Fruit fly (Drosophila melanogaster) whole organism, embryonic: ENCODE data around the gene Pcif1.
A peak's percentile ranks its signal among the peaks of the same experiment; 100 is the strongest.

Experiments
- Abd-B ChIP-seq: fragments of 200-800 bp; sonication (Bioruptor generic); optimal IDR thresholded peaks from 2 replicates; lab custom pipeline; 2018; ENCODE audit warnings: missing biosample characterization, mild to moderate bottlenecking, missing genetic modification characterization, moderate library complexity
- Bdp1 ChIP-seq: fragments of 200-800 bp; sonication (Bioruptor generic); optimal IDR thresholded peaks from 3 replicates; lab custom pipeline; 2016; ENCODE audit warnings: missing biosample characterization, missing genetic modification characterization
- CG11560 ChIP-seq: fragments of 200-800 bp; sonication (Bioruptor generic); IDR thresholded peaks from 3 replicates; pipeline ENCODE4 v1.3.6; 2022; ENCODE audit warnings: missing biosample characterization, missing genetic modification characterization
- CG1233 ChIP-seq: fragments of 200-800 bp; sonication (Bioruptor generic); optimal IDR thresholded peaks from 4 replicates; lab custom pipeline; 2018; ENCODE audit warnings: missing biosample characterization, mild to moderate bottlenecking, missing genetic modification characterization
- CG12769 ChIP-seq: fragments of 200-800 bp; sonication (Bioruptor generic); optimal IDR thresholded peaks from 2 replicates; lab custom pipeline; 2019; ENCODE audit warnings: missing biosample characterization, mild to moderate bottlenecking, missing genetic modification characterization, moderate library complexity
- CG13424 ChIP-seq: fragments of 200-800 bp; sonication (Bioruptor generic); optimal IDR thresholded peaks from 2 replicates; lab custom pipeline; 2019; ENCODE audit warnings: missing biosample characterization, mild to moderate bottlenecking, missing genetic modification characterization, moderate library complexity
- CG13775 ChIP-seq: fragments of 200-800 bp; sonication (Bioruptor generic); optimal IDR thresholded peaks from 3 replicates; lab custom pipeline; 2017; ENCODE audit warnings: missing biosample characterization, mild to moderate bottlenecking, missing genetic modification characterization
- CG13894 ChIP-seq: fragments of 200-800 bp; sonication (Bioruptor generic); optimal IDR thresholded peaks from 3 replicates; lab custom pipeline; 2018; ENCODE audit warnings: missing biosample characterization, mild to moderate bottlenecking, missing genetic modification characterization, moderate library complexity
- CG14710 ChIP-seq: fragments of 200-800 bp; sonication (Bioruptor generic); optimal IDR thresholded peaks from 3 replicates; lab custom pipeline; 2019; ENCODE audit warnings: missing biosample characterization, mild to moderate bottlenecking, missing genetic modification characterization, moderate library complexity
- CG15073 ChIP-seq: fragments of 200-800 bp; sonication (Bioruptor generic); optimal IDR thresholded peaks from 2 replicates; lab custom pipeline; 2016; ENCODE audit warnings: missing biosample characterization, missing genetic modification characterization
- CG15696 ChIP-seq: fragments of 200-800 bp; sonication (Bioruptor generic); optimal IDR thresholded peaks from 2 replicates; lab custom pipeline; 2019; ENCODE audit warnings: missing biosample characterization, mild to moderate bottlenecking, missing genetic modification characterization, moderate library complexity
- CG17359 ChIP-seq: fragments of 200-800 bp; sonication (Bioruptor generic); optimal IDR thresholded peaks from 3 replicates; lab custom pipeline; 2018; ENCODE audit warnings: missing biosample characterization, mild to moderate bottlenecking, missing genetic modification characterization, moderate library complexity
- CG17385 ChIP-seq: fragments of 200-800 bp; sonication (Bioruptor generic); optimal IDR thresholded peaks from 3 replicates; lab custom pipeline; 2018; ENCODE audit warnings: missing biosample characterization, mild to moderate bottlenecking, missing genetic modification characterization
- CG17829 ChIP-seq: fragments of 200-800 bp; optimal IDR thresholded peaks from 2 replicates; lab custom pipeline; 2019; ENCODE audit warnings: missing biosample characterization, mild to moderate bottlenecking, missing genetic modification characterization, moderate library complexity
- CG34224 ChIP-seq: fragments of 200-800 bp; sonication (Bioruptor generic); IDR thresholded peaks from 3 replicates; pipeline ENCODE4 v1.3.6; 2022; ENCODE audit warnings: missing biosample characterization, missing genetic modification characterization; ENCODE audit not compliant: partially characterized antibody
- CG6689 ChIP-seq: fragments of 200-800 bp; sonication (Bioruptor generic); IDR thresholded peaks from 2 replicates; pipeline ENCODE4 v1.3.6; 2022; ENCODE audit warnings: missing biosample characterization, missing genetic modification characterization
- CG7357 ChIP-seq: fragments of 200-800 bp; sonication (Bioruptor generic); IDR thresholded peaks from 3 replicates; pipeline ENCODE4 v1.3.6; 2022; ENCODE audit warnings: missing biosample characterization, missing genetic modification characterization
- CG7556 ChIP-seq: fragments of 200-800 bp; sonication (Bioruptor generic); optimal IDR thresholded peaks from 2 replicates; lab custom pipeline; 2017; ENCODE audit warnings: missing biosample characterization, mild to moderate bottlenecking, missing genetic modification characterization
- CG7839 ChIP-seq: fragments of 200-800 bp; sonication (Bioruptor generic); optimal IDR thresholded peaks from 3 replicates; lab custom pipeline; 2018; ENCODE audit warnings: missing biosample characterization, mild to moderate bottlenecking, missing genetic modification characterization, moderate library complexity
- CG7928 ChIP-seq: fragments of 200-800 bp; sonication (Bioruptor generic); optimal IDR thresholded peaks from 2 replicates; lab custom pipeline; 2017; ENCODE audit warnings: missing biosample characterization, mild to moderate bottlenecking, missing genetic modification characterization
- Gug ChIP-seq: fragments of 200-800 bp; sonication (Bioruptor generic); IDR thresholded peaks from 4 replicates; pipeline ENCODE4 v1.3.6; 2022; ENCODE audit warnings: missing biosample characterization, missing genetic modification characterization
- MTF-1 ChIP-seq: fragments of 200-800 bp; sonication (Bioruptor generic); optimal IDR thresholded peaks from 2 replicates; lab custom pipeline; 2018; ENCODE audit warnings: missing biosample characterization, mild to moderate bottlenecking, missing genetic modification characterization, borderline replicate concordance
- Neu2 ChIP-seq: fragments of 200-800 bp; sonication (Bioruptor generic); optimal IDR thresholded peaks from 3 replicates; lab custom pipeline; 2016; ENCODE audit warnings: missing biosample characterization, missing genetic modification characterization, borderline replicate concordance
- Side ChIP-seq: fragments of 200-800 bp; sonication (Bioruptor generic); optimal IDR thresholded peaks from 2 replicates; lab custom pipeline; 2016; ENCODE audit warnings: missing biosample characterization, missing genetic modification characterization
- Sox102F ChIP-seq: fragments of 200-800 bp; sonication (Bioruptor generic); optimal IDR thresholded peaks from 2 replicates; lab custom pipeline; 2018; ENCODE audit warnings: missing biosample characterization, mild to moderate bottlenecking, missing genetic modification characterization, moderate library complexity
- Xrp1 ChIP-seq: fragments of 200-800 bp; sonication (Bioruptor generic); IDR thresholded peaks from 2 replicates; pipeline ENCODE4 v1.3.6; 2022; ENCODE audit warnings: missing biosample characterization, missing genetic modification characterization
- al ChIP-seq: fragments of 200-800 bp; sonication (Bioruptor generic); IDR thresholded peaks from 2 replicates; pipeline ENCODE4 v1.3.6; 2022; ENCODE audit warnings: missing biosample characterization, missing genetic modification characterization
- bbx ChIP-seq: fragments of 200-800 bp; sonication (Bioruptor generic); IDR thresholded peaks from 2 replicates; pipeline ENCODE4 v1.3.6; 2022; ENCODE audit warnings: missing biosample characterization, missing genetic modification characterization; ENCODE audit not compliant: partially characterized antibody
- bigmax ChIP-seq: fragments of 200-800 bp; sonication (Bioruptor generic); optimal IDR thresholded peaks from 2 replicates; lab custom pipeline; 2018; ENCODE audit warnings: missing biosample characterization, mild to moderate bottlenecking, missing genetic modification characterization
- gcm2 ChIP-seq: fragments of 200-800 bp; sonication (Bioruptor generic); optimal IDR thresholded peaks from 2 replicates; lab custom pipeline; 2016; ENCODE audit warnings: missing biosample characterization, missing genetic modification characterization
- hb ChIP-seq: fragments of 200-800 bp; sonication (Bioruptor generic); IDR thresholded peaks from 3 replicates; pipeline ENCODE4 v1.3.6; 2022; ENCODE audit warnings: missing biosample characterization, missing genetic modification characterization; ENCODE audit not compliant: partially characterized antibody
- jigr1 ChIP-seq: fragments of 200-800 bp; sonication (Bioruptor generic); IDR thresholded peaks from 3 replicates; pipeline ENCODE4 v1.3.6; 2022; ENCODE audit warnings: missing biosample characterization, missing genetic modification characterization
- lmd ChIP-seq: fragments of 200-800 bp; sonication (Bioruptor generic); IDR thresholded peaks from 2 replicates; pipeline ENCODE4 v1.3.6; 2022; ENCODE audit warnings: missing biosample characterization, missing genetic modification characterization
- nerfin-1 ChIP-seq: fragments of 200-800 bp; sonication (Bioruptor generic); optimal IDR thresholded peaks from 3 replicates; lab custom pipeline; 2019; ENCODE audit warnings: missing biosample characterization, mild to moderate bottlenecking, missing genetic modification characterization, moderate library complexity
- phol ChIP-seq: fragments of 200-800 bp; sonication (Bioruptor generic); optimal IDR thresholded peaks from 3 replicates; lab custom pipeline; 2018; ENCODE audit warnings: missing biosample characterization, mild to moderate bottlenecking, missing genetic modification characterization, moderate library complexity
- psq ChIP-seq: fragments of 200-800 bp; sonication (Bioruptor generic); optimal IDR thresholded peaks from 2 replicates; lab custom pipeline; 2017; ENCODE audit warnings: missing biosample characterization, missing genetic modification characterization
- sc ChIP-seq, 3 experiments: fragments of >200 bp in 2 of 3; fragments of 200-800 bp in 1 of 3; sonication (Bioruptor generic) in 1 of 3; optimal IDR thresholded peaks; 2 replicates in 2 of 3; 3 replicates in 1 of 3; lab custom pipeline; 2017; ENCODE audit warnings: mild to moderate bottlenecking in 1 of 3, missing biosample characterization in 1 of 3, missing genetic modification characterization in 1 of 3, missing genetic modification reagents in 1 of 3
- scrt ChIP-seq: fragments of 200-800 bp; sonication (Bioruptor generic); optimal IDR thresholded peaks from 2 replicates; lab custom pipeline; 2018; ENCODE audit warnings: missing biosample characterization, mild to moderate bottlenecking, missing genetic modification characterization, moderate library complexity
- trem ChIP-seq: fragments of 200-800 bp; optimal IDR thresholded peaks from 3 replicates; lab custom pipeline; 2019; ENCODE audit warnings: missing biosample characterization, mild to moderate bottlenecking, missing genetic modification characterization, moderate library complexity
- tx ChIP-seq: fragments of 200-800 bp; sonication (Bioruptor generic); optimal IDR thresholded peaks from 2 replicates; lab custom pipeline; 2016; ENCODE audit warnings: missing biosample characterization, missing genetic modification characterization
- vnd ChIP-seq: fragments of 200-800 bp; sonication (Bioruptor generic); IDR thresholded peaks from 3 replicates; pipeline ENCODE4 v1.3.6; 2022; ENCODE audit warnings: missing biosample characterization, missing genetic modification characterization; ENCODE audit not compliant: partially characterized antibody
- z ChIP-seq: fragments of 200-800 bp; sonication (Bioruptor generic); IDR thresholded peaks from 3 replicates; pipeline ENCODE4 v1.3.6; 2022; ENCODE audit warnings: missing biosample characterization, missing genetic modification characterization

The Pcif1 gene

dm6 chr3L:20747299-20747925 lies 38.6 kb downstream of the Pcif1 start (continued):
- no peak for TF ChIP-seq vnd
- no peak for TF ChIP-seq CG17829 (tag; lab: Kevin White, UChicago)
- TF ChIP-seq CG12769 (tag; lab: Kevin White, UChicago) = peak; percentile 21
- TF ChIP-seq CG7556 = peak; percentile 51
- TF ChIP-seq Gug (GFP tag; lab: Robert Waterston, UW) = no peak
- no peak for TF ChIP-seq trem
- no peak for TF ChIP-seq psq (GFP tag; lab: Kevin White, UChicago)
- peak; percentile 38 for TF ChIP-seq Sox102F (GFP tag; lab: Kevin White, UChicago)
- TF ChIP-seq jigr1 = no peak
- no peak for TF ChIP-seq nerfin-1
- TF ChIP-seq sc (optimal IDR thresholded peaks at IDR 0.05; lab: Kevin White, UChicago) = no peak
- TF ChIP-seq sc (GFP tag; optimal IDR thresholded peaks at IDR 0.05; lab: Kevin White, UChicago) = no peak
- no peak for TF ChIP-seq Side
- no peak for TF ChIP-seq CG14710
- TF ChIP-seq tx (GFP tag; lab: Kevin White, UChicago) = no peak
- no peak for TF ChIP-seq CG6689 (GFP tag; lab: Robert Waterston, UW)
- TF ChIP-seq CG7839 (tag; lab: Kevin White, UChicago) = peak; percentile 44
- no peak for TF ChIP-seq al (GFP tag; lab: Robert Waterston, UW)
- no peak for TF ChIP-seq bigmax
- TF ChIP-seq Abd-B (GFP tag; lab: Kevin White, UChicago) = no peak
- TF ChIP-seq bbx = no peak
- TF ChIP-seq CG7357 (GFP tag; lab: Robert Waterston, UW) = no peak
- TF ChIP-seq CG11560 (tag; lab: Robert Waterston, UW) = no peak
- TF ChIP-seq CG17359 (tag; lab: Kevin White, UChicago) = no peak
- TF ChIP-seq CG13894 = peak; percentile 86
- no peak for TF ChIP-seq CG15696 (tag; lab: Kevin White, UChicago)
- TF ChIP-seq CG15073 = no peak
- peak; percentile 1 for TF ChIP-seq CG13775 (GFP tag; lab: Kevin White, UChicago)
- no peak for TF ChIP-seq z (GFP tag; lab: Robert Waterston, UW)
- TF ChIP-seq CG13424 = peak; percentile 46
- no peak for TF ChIP-seq Neu2
- TF ChIP-seq CG34224 (GFP tag; lab: Robert Waterston, UW) = no peak
- TF ChIP-seq Xrp1 = no peak
- TF ChIP-seq gcm2 (GFP tag; lab: Kevin White, UChicago) = no peak
- no peak for TF ChIP-seq MTF-1 (GFP tag; lab: Kevin White, UChicago)
- TF ChIP-seq phol (tag; lab: Kevin White, UChicago) = peak; percentile 15
- no peak for TF ChIP-seq lmd
- peak; percentile 7 for TF ChIP-seq CG17385 (GFP tag; lab: Kevin White, UChicago)
- peak; percentile 3 for TF ChIP-seq CG1233
- TF ChIP-seq CG7928 (GFP tag; lab: Kevin White, UChicago) = no peak
- TF ChIP-seq hb = no peak
- no peak for TF ChIP-seq Bdp1 (GFP tag; lab: Kevin White, UChicago)
- TF ChIP-seq scrt = peak; percentile 64
